Fruit fly (Drosophila melanogaster): ENCODE results near the gene Psf1.

- TF ChIP-seq CG17806 (tag; optimal IDR thresholded peaks at IDR 0.05) (no peak), CG10348 (GFP tag; IDR thresholded peaks at IDR 0.05) (no peak), CG32121 (GFP tag; IDR thresholded peaks at IDR 0.05) (no peak), rn (GFP tag; IDR thresholded peaks at IDR 0.05) (no peak)
These were observed 13.6 kb downstream of the Psf1 start, which contains the start of gene CG33966 for dm6 chr3L:1233830-1234229.
